Fruit fly (Drosophila melanogaster): ENCODE measurements around the gene dpr6.

Gene dpr6

dm6 chr3L:10110379-10110778 lies 135.9 kb downstream of the dpr6 start (continued):
- no peak for TF ChIP-seq Atf6 (GFP tag; IDR thresholded peaks at IDR 0.05)
- TF ChIP-seq PHDP (tag; optimal IDR thresholded peaks at IDR 0.05) = peak; percentile 24
- peak; percentile 61; the same call in 2 of the 3 replicates for TF ChIP-seq row (GFP tag; IDR thresholded peaks at IDR 0.05)
- TF ChIP-seq CG8924 (tag; optimal IDR thresholded peaks at IDR 0.05) = no peak
- 0 out of 2 replicates have a peak, but pooled peaks have one; percentile 24 for TF ChIP-seq CG11247 (GFP tag; IDR thresholded peaks at IDR 0.05)
- TF ChIP-seq CG6813 (GFP tag; optimal IDR thresholded peaks at IDR 0.05) = no peak
- TF ChIP-seq mam (GFP tag; optimal IDR thresholded peaks at IDR 0.05) = no peak
- no peak for TF ChIP-seq tap (tag; optimal IDR thresholded peaks at IDR 0.05)
- TF ChIP-seq CG12104 (GFP tag; optimal IDR thresholded peaks at IDR 0.05) = peak; percentile 17
- no peak for TF ChIP-seq hb (GFP tag; IDR thresholded peaks at IDR 0.05; ENCODE audit: partially characterized antibody)
- peak; percentile 25; the same call in 1 of the 3 replicates for TF ChIP-seq croc (GFP tag; conservative IDR thresholded peaks at IDR 0.05)
- no peak for TF ChIP-seq ewg (GFP tag; optimal IDR thresholded peaks at IDR 0.05)
- no peak for TF ChIP-seq Ssrp (tag; optimal IDR thresholded peaks at IDR 0.05)
- TF ChIP-seq Adf1 (GFP tag; IDR thresholded peaks at IDR 0.05) = no peak
- TF ChIP-seq fu2 (GFP tag; optimal IDR thresholded peaks at IDR 0.05) = no peak
- TF ChIP-seq CG11398 (GFP tag; optimal IDR thresholded peaks at IDR 0.05) = no peak
- no peak for TF ChIP-seq Dp (GFP tag; optimal IDR thresholded peaks at IDR 0.05)
- no peak for TF ChIP-seq ash1 (GFP tag; optimal IDR thresholded peaks at IDR 0.05)
- no peak for TF ChIP-seq CG13296 (GFP tag; optimal IDR thresholded peaks at IDR 0.05)
- no peak for TF ChIP-seq CrebB (tag; optimal IDR thresholded peaks at IDR 0.05)
- TF ChIP-seq CG18011 (GFP tag; optimal IDR thresholded peaks at IDR 0.05) = no peak
- no peak for TF ChIP-seq ci (GFP tag; IDR thresholded peaks at IDR 0.05)
- TF ChIP-seq CG2129 (GFP tag; IDR thresholded peaks at IDR 0.05; ENCODE audit: partially characterized antibody) = no peak
- no peak for TF ChIP-seq en (GFP tag; optimal IDR thresholded peaks at IDR 0.05)
- no peak for TF ChIP-seq otp (GFP tag; IDR thresholded peaks at IDR 0.05)
- no peak for TF ChIP-seq mld (GFP tag; IDR thresholded peaks at IDR 0.05; ENCODE audit: partially characterized antibody)
- TF ChIP-seq YL-1 (GFP tag; optimal IDR thresholded peaks at IDR 0.05) = no peak
- TF ChIP-seq Poxn (GFP tag; IDR thresholded peaks at IDR 0.05) = no peak
- no peak for TF ChIP-seq tio (GFP tag; optimal IDR thresholded peaks at IDR 0.05)
- no peak for TF ChIP-seq crp (GFP tag; optimal IDR thresholded peaks at IDR 0.05)
- no peak for TF ChIP-seq slou (GFP tag; optimal IDR thresholded peaks at IDR 0.05)
- 0 out of 2 replicates have a peak, but pooled peaks have one; percentile 26 for TF ChIP-seq ara (GFP tag; IDR thresholded peaks at IDR 0.05)
- no peak for TF ChIP-seq Atf3 (GFP tag; optimal IDR thresholded peaks at IDR 0.05)
- TF ChIP-seq Atf-2 (GFP tag; optimal IDR thresholded peaks at IDR 0.05) = no peak
- no peak for TF ChIP-seq insv (GFP tag; optimal IDR thresholded peaks at IDR 0.05)
- TF ChIP-seq Xrp1 (GFP tag; IDR thresholded peaks at IDR 0.05) = no peak
- no peak for TF ChIP-seq phol (tag; optimal IDR thresholded peaks at IDR 0.05)
- no peak for TF ChIP-seq HLH54F (GFP tag; optimal IDR thresholded peaks at IDR 0.05)
- no peak for TF ChIP-seq CG4854 (GFP tag; optimal IDR thresholded peaks at IDR 0.05)
- TF ChIP-seq dm (GFP tag; optimal IDR thresholded peaks at IDR 0.05) = no peak
- no peak for TF ChIP-seq wdn (GFP tag; IDR thresholded peaks at IDR 0.05)
- TF ChIP-seq sr (GFP tag; IDR thresholded peaks at IDR 0.05) = no peak
- TF ChIP-seq CG13424 (tag; optimal IDR thresholded peaks at IDR 0.05) = no peak
- TF ChIP-seq CG4730 (GFP tag; IDR thresholded peaks at IDR 0.05) = no peak
- TF ChIP-seq CG10543 (GFP tag; optimal IDR thresholded peaks at IDR 0.05) = no peak
- TF ChIP-seq CG8359 (GFP tag; optimal IDR thresholded peaks at IDR 0.05; ENCODE audit: borderline replicate concordance) = no peak
- peak; percentile 18 for TF ChIP-seq CG9727 (GFP tag; optimal IDR thresholded peaks at IDR 0.05)
- TF ChIP-seq twi (tag; optimal IDR thresholded peaks at IDR 0.05) = no peak
- no peak for TF ChIP-seq CG34422 (GFP tag; IDR thresholded peaks at IDR 0.05)
- TF ChIP-seq Bgb (GFP tag; IDR thresholded peaks at IDR 0.05; ENCODE audit: partially characterized antibody) = no peak
- TF ChIP-seq CG32772 (GFP tag; IDR thresholded peaks at IDR 0.05) = peak; percentile 17; the same call in 1 of the 2 replicates
